Worm (Caenorhabditis elegans): ENCODE data around the gene ugt-22.

ugt-22 gene

ce11 chrIV:13665073-13665472 lies 26.0 kb downstream of the ugt-22 start:
- TF ChIP-seq odd-2 (tag; optimal IDR thresholded peaks at IDR 0.05), result no peak
- TF ChIP-seq hlh-8 (tag; optimal IDR thresholded peaks at IDR 0.05), result no peak
- TF ChIP-seq lin-11 (tag; optimal IDR thresholded peaks at IDR 0.05), result no peak
- no peak for TF ChIP-seq pha-4 (tag; optimal IDR thresholded peaks at IDR 0.05)
- TF ChIP-seq tbx-7 (tag; optimal IDR thresholded peaks at IDR 0.05), result no peak
- no peak for TF ChIP-seq ama-1 (optimal IDR thresholded peaks at IDR 0.05)
- TF ChIP-seq pros-1 (tag; optimal IDR thresholded peaks at IDR 0.05), result no peak
- no peak for TF ChIP-seq fax-1 (tag; optimal IDR thresholded peaks at IDR 0.05)

ce11 chrIV:13666849-13667430 lies 27.9 kb downstream of the ugt-22 start, which contains the start of gene fbxa-215:
Gene fbxa-215, minus strand, starts transcription at chrIV:13666909.
- TF ChIP-seq nfya-1 (tag; optimal IDR thresholded peaks at IDR 0.05), result no peak
- no peak for TF ChIP-seq ceh-31 (tag; optimal IDR thresholded peaks at IDR 0.05)
- TF ChIP-seq ceh-48 (tag; optimal IDR thresholded peaks at IDR 0.05), result no peak
- TF ChIP-seq T23F11.4 (GFP tag; optimal IDR thresholded peaks at IDR 0.05), result no peak
- no peak for TF ChIP-seq sox-2 (GFP tag; IDR thresholded peaks at IDR 0.05)
- TF ChIP-seq ahr-1 (tag; optimal IDR thresholded peaks at IDR 0.05), result no peak
- no peak for TF ChIP-seq ceh-24 (tag; optimal IDR thresholded peaks at IDR 0.05)
- TF ChIP-seq ref-2 (tag; optimal IDR thresholded peaks at IDR 0.05), result no peak
- no peak for TF ChIP-seq fkh-6 (tag; optimal IDR thresholded peaks at IDR 0.05)
- no peak for TF ChIP-seq pax-1 (tag; optimal IDR thresholded peaks at IDR 0.05)
- TF ChIP-seq tbx-7 (tag; optimal IDR thresholded peaks at IDR 0.05), result no peak
- TF ChIP-seq dmd-4 (tag; optimal IDR thresholded peaks at IDR 0.05; ENCODE audit: borderline replicate concordance), result no peak
- no peak for TF ChIP-seq Y22D7AL.16 (tag; optimal IDR thresholded peaks at IDR 0.05)
- no peak for TF ChIP-seq unc-55 (GFP tag; optimal IDR thresholded peaks at IDR 0.05)
- TF ChIP-seq ceh-30 (tag; optimal IDR thresholded peaks at IDR 0.05), result no peak
- TF ChIP-seq pat-9 (tag; optimal IDR thresholded peaks at IDR 0.05), result no peak
- no peak for TF ChIP-seq eyg-1 (tag; optimal IDR thresholded peaks at IDR 0.05)
- TF ChIP-seq unc-42 (tag; optimal IDR thresholded peaks at IDR 0.05), result no peak
- TF ChIP-seq nhr-232 (tag; optimal IDR thresholded peaks at IDR 0.05), result no peak

- TF ChIP-seq lim-6 (tag; optimal IDR thresholded peaks at IDR 0.05) (no peak), fkh-6 (tag; optimal IDR thresholded peaks at IDR 0.05) (no peak), sox-2 (GFP tag; IDR thresholded peaks at IDR 0.05) (no peak), pqm-1 (tag; optimal IDR thresholded peaks at IDR 0.05) (no peak), gmeb-2 (tag; optimal IDR thresholded peaks at IDR 0.05) (no peak), hlh-30 (tag; optimal IDR thresholded peaks at IDR 0.05; ENCODE audit: insufficient read depth) (no peak), elt-2 (tag; optimal IDR thresholded peaks at IDR 0.05) (no peak), ceh-45 (GFP tag; IDR thresholded peaks at IDR 0.05) (no peak)
These were observed 34.4 kb downstream of the ugt-22 start, which contains the start of gene oac-48 for ce11 chrIV:13673504-13673903. Gene oac-48, plus strand, starts transcription at chrIV:13673804.

ce11 chrIV:13678649-13679048 lies 39.6 kb downstream of the ugt-22 start, which contains the start of gene srlf-26:
Gene srlf-26, plus strand, starts transcription at chrIV:13678949.
- TF ChIP-seq unc-86 (tag; optimal IDR thresholded peaks at IDR 0.05), result no peak
- no peak for TF ChIP-seq syd-9 (tag; optimal IDR thresholded peaks at IDR 0.05)
- no peak for TF ChIP-seq ceh-48 (tag; optimal IDR thresholded peaks at IDR 0.05)
- TF ChIP-seq K02D7.2 (tag; optimal IDR thresholded peaks at IDR 0.05), result no peak
- TF ChIP-seq T23F11.4 (GFP tag; optimal IDR thresholded peaks at IDR 0.05), result no peak
- TF ChIP-seq odd-2 (tag; optimal IDR thresholded peaks at IDR 0.05), result no peak
- TF ChIP-seq eyg-1 (tag; optimal IDR thresholded peaks at IDR 0.05), result no peak
- TF ChIP-seq fkh-6 (tag; optimal IDR thresholded peaks at IDR 0.05), result no peak
- no peak for TF ChIP-seq ceh-6 (GFP tag; optimal IDR thresholded peaks at IDR 0.05)
- TF ChIP-seq mec-3 (tag; optimal IDR thresholded peaks at IDR 0.05; ENCODE audit: borderline replicate concordance), result no peak
- TF ChIP-seq sox-2 (GFP tag; IDR thresholded peaks at IDR 0.05), result no peak
- TF ChIP-seq hlh-6 (tag; optimal IDR thresholded peaks at IDR 0.05), result no peak
- TF ChIP-seq ceh-2 (tag; optimal IDR thresholded peaks at IDR 0.05), result no peak
- no peak for TF ChIP-seq ets-4 (tag; optimal IDR thresholded peaks at IDR 0.05)

Measured in whole organism, late embryonic.